Worm (Caenorhabditis elegans): ENCODE measurements around the gene atf-2.

The atf-2 gene

ce11 chrII:8746298-8746775 lies 5.4 kb upstream of the atf-2 start (continued):
- no peak for TF ChIP-seq lsy-2 (tag; optimal IDR thresholded peaks at IDR 0.05)
- TF ChIP-seq lim-7 (GFP tag; IDR thresholded peaks at IDR 0.05): peak; percentile 50; the same call in 1 of the 2 replicates
- TF ChIP-seq Y48G9A.11 (GFP tag; IDR thresholded peaks at IDR 0.05): no peak
- TF ChIP-seq F10B5.3 (tag; optimal IDR thresholded peaks at IDR 0.05): no peak
- peak; percentile 28; the same call in 1 of the 2 replicates for TF ChIP-seq D1046.2 (GFP tag; IDR thresholded peaks at IDR 0.05)
- no peak for TF ChIP-seq dmd-9 (GFP tag; IDR thresholded peaks at IDR 0.05)
- peak; percentile 55 for TF ChIP-seq aha-1 (tag)
- no peak for TF ChIP-seq nhr-77 (tag; optimal IDR thresholded peaks at IDR 0.05)
- no peak for TF ChIP-seq mdl-1 (tag; optimal IDR thresholded peaks at IDR 0.05)
- no peak for TF ChIP-seq dmd-8 (GFP tag; IDR thresholded peaks at IDR 0.05)
- no peak for TF ChIP-seq F37D6.2 (tag; optimal IDR thresholded peaks at IDR 0.05)
- TF ChIP-seq daf-16 (GFP tag; optimal IDR thresholded peaks at IDR 0.05): no peak
- TF ChIP-seq daf-16 (tag; optimal IDR thresholded peaks at IDR 0.05): peak; percentile 7
- TF ChIP-seq zip-2 (tag; optimal IDR thresholded peaks at IDR 0.05): no peak
- TF ChIP-seq F49E8.2 (tag; optimal IDR thresholded peaks at IDR 0.05; ENCODE audit: borderline replicate concordance): no peak
- no peak for TF ChIP-seq egl-27 (tag; optimal IDR thresholded peaks at IDR 0.05)
- TF ChIP-seq hif-1 (tag; optimal IDR thresholded peaks at IDR 0.05): peak in 1 of 2 experiments; percentile 13
- TF ChIP-seq T20F7.1 (GFP tag; optimal IDR thresholded peaks at IDR 0.05): peak; percentile 35
- TF ChIP-seq rbr-2 (tag; optimal IDR thresholded peaks at IDR 0.05): no peak
- no peak for TF ChIP-seq snpc-4 (tag; optimal IDR thresholded peaks at IDR 0.05)
- TF ChIP-seq ama-1 (optimal IDR thresholded peaks at IDR 0.05): peak; percentile 96
- TF ChIP-seq duxl-1 (tag; optimal IDR thresholded peaks at IDR 0.05; ENCODE audit: poor library complexity): peak; percentile 58
- 0 out of 2 replicates have a peak, but pooled peaks have one; percentile 4 for TF ChIP-seq lin-38 (GFP tag; IDR thresholded peaks at IDR 0.05)
- TF ChIP-seq dve-1 (tag; optimal IDR thresholded peaks at IDR 0.05; ENCODE audit: insufficient read depth): no peak
- no peak for TF ChIP-seq gei-8 (GFP tag; optimal IDR thresholded peaks at IDR 0.05)
- no peak for TF ChIP-seq mep-1 (tag; optimal IDR thresholded peaks at IDR 0.05)
- no peak for TF ChIP-seq fkh-10 (GFP tag; optimal IDR thresholded peaks at IDR 0.05)
- TF ChIP-seq nhr-42 (GFP tag; IDR thresholded peaks at IDR 0.05): no peak
- no peak for TF ChIP-seq ztf-11 (tag; optimal IDR thresholded peaks at IDR 0.05)
- TF ChIP-seq R02D3.7 (tag; optimal IDR thresholded peaks at IDR 0.05): no peak
- 0 out of 2 replicates have a peak, but pooled peaks have one; percentile 11 for TF ChIP-seq egl-43 (GFP tag; IDR thresholded peaks at IDR 0.05)
- TF ChIP-seq ctbp-1 (GFP tag; IDR thresholded peaks at IDR 0.05): no peak
- no peak for TF ChIP-seq nhr-76 (tag; optimal IDR thresholded peaks at IDR 0.05)
- TF ChIP-seq Y105C5A.15 (GFP tag; IDR thresholded peaks at IDR 0.05): peak; percentile 74; the same call in 1 of the 2 replicates
- peak; percentile 64; the same call in 1 of the 2 replicates for TF ChIP-seq ceh-20 (GFP tag; IDR thresholded peaks at IDR 0.05)
- TF ChIP-seq mxl-2 (GFP tag; conservative IDR thresholded peaks at IDR 0.05): peak; percentile 68
- no peak for TF ChIP-seq nhr-48 (tag; optimal IDR thresholded peaks at IDR 0.05)
- no peak for TF ChIP-seq spr-3 (GFP tag; optimal IDR thresholded peaks at IDR 0.05)
- no peak for TF ChIP-seq unc-130 (GFP tag; optimal IDR thresholded peaks at IDR 0.05)
- TF ChIP-seq pqm-1 (tag; optimal IDR thresholded peaks at IDR 0.05): no peak
- TF ChIP-seq sdz-12 (GFP tag; optimal IDR thresholded peaks at IDR 0.05): peak; percentile 74
- TF ChIP-seq ceh-32 (tag; optimal IDR thresholded peaks at IDR 0.05; ENCODE audit: poor library complexity): no peak
- TF ChIP-seq tag-97 (GFP tag; IDR thresholded peaks at IDR 0.05): no peak
- TF ChIP-seq dpl-1 (GFP tag; optimal IDR thresholded peaks at IDR 0.05): no peak
- no peak for TF ChIP-seq lir-3 (tag; optimal IDR thresholded peaks at IDR 0.05)
- no peak for TF ChIP-seq nhr-102 (tag; optimal IDR thresholded peaks at IDR 0.05)
- no peak for TF ChIP-seq zfp-2 (tag; optimal IDR thresholded peaks at IDR 0.05)
- TF ChIP-seq daf-8 (GFP tag; IDR thresholded peaks at IDR 0.05): no peak
- TF ChIP-seq dmd-6 (GFP tag; IDR thresholded peaks at IDR 0.05): peak; percentile 10; the same call in 1 of the 2 replicates
- TF ChIP-seq ZK337.2 (GFP tag; IDR thresholded peaks at IDR 0.05): 0 out of 2 replicates have a peak, but pooled peaks have one; percentile 1
- no peak for TF ChIP-seq nhr-6 (tag; optimal IDR thresholded peaks at IDR 0.05)
